Fruit fly (Drosophila melanogaster): ENCODE results near the gene CG33500.
A peak's percentile ranks its signal among the peaks of the same experiment; 100 is the strongest.

Gene CG33500

DNA sequence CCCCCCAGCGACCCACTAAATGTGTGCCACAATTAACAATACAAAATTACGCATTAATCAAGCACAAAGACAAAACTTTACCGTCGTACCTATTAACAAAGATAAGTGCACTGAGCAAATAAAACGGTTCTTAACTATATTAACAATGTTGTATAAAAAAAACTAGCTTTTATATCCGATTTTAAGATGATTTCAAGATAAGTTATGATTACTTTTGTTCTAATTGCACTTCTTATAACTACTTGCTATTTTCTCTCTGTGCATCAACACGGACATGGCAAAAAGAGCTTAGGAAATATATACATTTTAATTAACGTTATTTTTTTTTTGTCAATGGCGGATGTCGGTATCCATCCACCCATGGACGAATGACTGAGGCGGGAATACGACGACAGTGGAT is 27.7 kb downstream of the CG33500 start:
- TF ChIP-seq Pif1A (GFP tag; optimal IDR thresholded peaks at IDR 0.05) (no peak), CG13204 (GFP tag; optimal IDR thresholded peaks at IDR 0.05) (no peak), CG10348 (GFP tag; IDR thresholded peaks at IDR 0.05) (no peak), CG4496 (GFP tag; IDR thresholded peaks at IDR 0.05) (peak; percentile 75; the same call in 2 of the 3 replicates), CG9948 (tag; optimal IDR thresholded peaks at IDR 0.05) (no peak), CG34367 (tag; optimal IDR thresholded peaks at IDR 0.05) (no peak), CG32121 (GFP tag; IDR thresholded peaks at IDR 0.05) (0 out of 2 replicates have a peak, but pooled peaks have one; percentile 7), D1 (tag; optimal IDR thresholded peaks at IDR 0.05) (no peak), Pif1B (GFP tag; optimal IDR thresholded peaks at IDR 0.05) (no peak), CG8301 (tag; optimal IDR thresholded peaks at IDR 0.05) (no peak), rn (GFP tag; IDR thresholded peaks at IDR 0.05) (no peak), CG12605 (GFP tag; IDR thresholded peaks at IDR 0.05) (0 out of 2 replicates have a peak, but pooled peaks have one; percentile 18), gl (tag; optimal IDR thresholded peaks at IDR 0.05) (no peak), Ets98B (GFP tag; IDR thresholded peaks at IDR 0.05) (peak; percentile 56; the same call in 1 of the 2 replicates), Snoo (tag; optimal IDR thresholded peaks at IDR 0.05) (no peak), CG14655 (GFP tag; optimal IDR thresholded peaks at IDR 0.05) (peak; percentile 23), CG15710 (tag; optimal IDR thresholded peaks at IDR 0.05) (no peak), EcR (GFP tag; optimal IDR thresholded peaks at IDR 0.05) (no peak), fd96Ca (GFP tag; IDR thresholded peaks at IDR 0.05) (no peak), CG8159 (tag; optimal IDR thresholded peaks at IDR 0.05) (peak; percentile 10), CG17806 (tag; optimal IDR thresholded peaks at IDR 0.05) (no peak)

DNA sequence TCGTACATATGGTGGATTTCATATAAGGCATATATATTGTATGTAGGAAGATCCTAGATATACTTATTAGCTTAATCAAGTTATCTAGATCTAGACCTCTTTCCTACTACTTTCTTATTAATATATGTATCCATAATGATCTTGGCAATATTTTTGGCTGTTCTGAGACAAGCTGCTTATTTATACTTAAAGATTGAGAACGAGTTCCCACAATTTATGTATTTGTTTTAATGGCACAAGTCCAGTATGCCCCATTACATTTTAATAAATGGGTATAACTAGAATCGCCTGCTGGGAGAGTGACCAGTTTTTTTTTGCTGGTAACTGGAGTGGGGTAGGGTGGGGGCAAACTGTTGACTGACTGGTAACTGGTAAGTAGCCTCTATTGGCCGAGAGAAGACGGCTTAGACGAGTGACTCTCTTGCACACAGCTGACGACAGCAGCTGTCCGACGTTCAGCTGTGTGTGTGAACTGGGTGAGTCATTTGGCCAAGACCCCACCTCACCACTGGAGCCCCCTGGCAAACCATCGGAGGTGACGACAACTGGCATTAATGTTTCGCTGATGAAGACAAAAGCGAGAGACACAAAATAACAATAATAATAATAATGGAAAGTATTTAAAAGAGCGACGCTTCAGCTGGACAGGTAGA is 28.5 kb downstream of the CG33500 start:
- TF ChIP-seq D1 (tag; optimal IDR thresholded peaks at IDR 0.05) (no peak), rn (GFP tag; IDR thresholded peaks at IDR 0.05) (0 out of 2 replicates have a peak, but pooled peaks have one; percentile 18), CG4496 (GFP tag; IDR thresholded peaks at IDR 0.05) (peak; percentile 56; the same call in 2 of the 3 replicates), CG34367 (tag; optimal IDR thresholded peaks at IDR 0.05) (no peak), CG32121 (GFP tag; IDR thresholded peaks at IDR 0.05) (peak; percentile 34; the same call in 1 of the 2 replicates), CG14655 (GFP tag; optimal IDR thresholded peaks at IDR 0.05) (peak; percentile 42), Snoo (tag; optimal IDR thresholded peaks at IDR 0.05) (no peak), CG15710 (tag; optimal IDR thresholded peaks at IDR 0.05) (no peak), CG12605 (GFP tag; IDR thresholded peaks at IDR 0.05) (no peak), Ets98B (GFP tag; IDR thresholded peaks at IDR 0.05) (peak; percentile 14; the same call in 1 of the 2 replicates), CG8159 (tag; optimal IDR thresholded peaks at IDR 0.05) (no peak), Pif1B (GFP tag; optimal IDR thresholded peaks at IDR 0.05) (no peak), CG9948 (tag; optimal IDR thresholded peaks at IDR 0.05) (peak; percentile 12), Pif1A (GFP tag; optimal IDR thresholded peaks at IDR 0.05) (peak; percentile 31), CG8301 (tag; optimal IDR thresholded peaks at IDR 0.05) (peak; percentile 63), CG17806 (tag; optimal IDR thresholded peaks at IDR 0.05) (no peak)

DNA sequence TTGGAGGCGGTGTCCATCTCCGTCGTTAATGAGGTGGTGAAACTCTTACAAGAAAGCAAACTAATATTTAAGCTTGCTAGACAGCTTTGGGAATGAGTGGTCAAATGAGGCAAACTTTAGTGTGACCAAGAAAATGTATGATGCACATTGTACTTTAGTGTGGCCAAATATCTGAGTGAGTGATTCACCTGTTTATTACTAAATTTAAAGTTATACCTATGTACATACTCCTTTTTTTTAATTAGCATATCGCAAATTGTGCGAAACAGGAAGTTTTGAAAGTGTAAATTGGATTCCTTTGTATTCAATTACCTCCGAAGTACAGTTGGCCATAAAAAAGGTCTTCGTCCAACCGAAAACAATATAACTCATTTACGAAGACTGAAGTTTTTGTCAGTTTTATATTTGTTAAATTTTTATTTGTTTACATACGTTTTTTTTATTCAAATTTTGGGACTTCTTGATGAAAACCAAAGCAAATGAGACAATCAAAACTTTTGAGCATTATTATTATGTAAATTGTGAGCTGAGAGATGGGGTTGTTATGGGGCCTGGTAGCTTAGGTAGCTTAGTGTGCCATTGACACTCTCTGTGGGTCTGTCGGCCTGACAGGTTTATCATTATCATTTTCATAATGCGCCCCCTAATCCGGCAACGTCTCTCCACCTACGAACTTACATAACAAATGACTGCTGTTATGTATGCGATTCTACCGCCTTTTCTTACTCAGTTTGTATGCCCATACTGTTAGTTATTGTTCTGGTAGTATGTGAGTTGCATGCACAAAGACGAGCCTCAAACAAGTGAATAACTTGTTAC is 31.3 kb downstream of the CG33500 start:
- TF ChIP-seq CG34367 (tag; optimal IDR thresholded peaks at IDR 0.05) (no peak), CG15710 (tag; optimal IDR thresholded peaks at IDR 0.05) (no peak), Pif1A (GFP tag; optimal IDR thresholded peaks at IDR 0.05) (no peak), fd96Ca (GFP tag; IDR thresholded peaks at IDR 0.05) (no peak), CG4496 (GFP tag; IDR thresholded peaks at IDR 0.05) (no peak), Ets98B (GFP tag; IDR thresholded peaks at IDR 0.05) (no peak), gl (tag; optimal IDR thresholded peaks at IDR 0.05) (no peak), CG14655 (GFP tag; optimal IDR thresholded peaks at IDR 0.05) (no peak), CG13204 (GFP tag; optimal IDR thresholded peaks at IDR 0.05) (no peak), rn (GFP tag; IDR thresholded peaks at IDR 0.05) (no peak), CG10348 (GFP tag; IDR thresholded peaks at IDR 0.05) (no peak), CG8301 (tag; optimal IDR thresholded peaks at IDR 0.05) (no peak), CG32121 (GFP tag; IDR thresholded peaks at IDR 0.05) (no peak), EcR (GFP tag; optimal IDR thresholded peaks at IDR 0.05) (no peak), CG9948 (tag; optimal IDR thresholded peaks at IDR 0.05) (no peak)

- TF ChIP-seq CG4496 (GFP tag; IDR thresholded peaks at IDR 0.05) (no peak), Pif1B (GFP tag; optimal IDR thresholded peaks at IDR 0.05) (no peak), fd96Ca (GFP tag; IDR thresholded peaks at IDR 0.05) (no peak), CG8301 (tag; optimal IDR thresholded peaks at IDR 0.05) (no peak), gl (tag; optimal IDR thresholded peaks at IDR 0.05) (no peak), D1 (tag; optimal IDR thresholded peaks at IDR 0.05) (no peak), CG10348 (GFP tag; IDR thresholded peaks at IDR 0.05) (no peak), Snoo (tag; optimal IDR thresholded peaks at IDR 0.05) (no peak), CG17806 (tag; optimal IDR thresholded peaks at IDR 0.05) (no peak), CG12605 (GFP tag; IDR thresholded peaks at IDR 0.05) (no peak), CG15710 (tag; optimal IDR thresholded peaks at IDR 0.05) (no peak), Ets98B (GFP tag; IDR thresholded peaks at IDR 0.05) (no peak)
Observed at dm6 chr3L:11540330-11540702, 31.9 kb downstream of the CG33500 start.

- TF ChIP-seq CG12605 (GFP tag; IDR thresholded peaks at IDR 0.05) (no peak), CG10348 (GFP tag; IDR thresholded peaks at IDR 0.05) (no peak), CG13204 (GFP tag; optimal IDR thresholded peaks at IDR 0.05) (no peak), CG4496 (GFP tag; IDR thresholded peaks at IDR 0.05) (no peak), Pif1B (GFP tag; optimal IDR thresholded peaks at IDR 0.05) (no peak), CG15710 (tag; optimal IDR thresholded peaks at IDR 0.05) (no peak), fd96Ca (GFP tag; IDR thresholded peaks at IDR 0.05) (no peak), CG32121 (GFP tag; IDR thresholded peaks at IDR 0.05) (no peak), CG14655 (GFP tag; optimal IDR thresholded peaks at IDR 0.05) (no peak), CG34367 (tag; optimal IDR thresholded peaks at IDR 0.05) (no peak), gl (tag; optimal IDR thresholded peaks at IDR 0.05) (no peak)
Observed at dm6 chr3L:11542437-11542836, 34.0 kb downstream of the CG33500 start.
